Worm (Caenorhabditis elegans): Measurements from ENCODE around the gene snf-10.

The snf-10 gene

DNA sequence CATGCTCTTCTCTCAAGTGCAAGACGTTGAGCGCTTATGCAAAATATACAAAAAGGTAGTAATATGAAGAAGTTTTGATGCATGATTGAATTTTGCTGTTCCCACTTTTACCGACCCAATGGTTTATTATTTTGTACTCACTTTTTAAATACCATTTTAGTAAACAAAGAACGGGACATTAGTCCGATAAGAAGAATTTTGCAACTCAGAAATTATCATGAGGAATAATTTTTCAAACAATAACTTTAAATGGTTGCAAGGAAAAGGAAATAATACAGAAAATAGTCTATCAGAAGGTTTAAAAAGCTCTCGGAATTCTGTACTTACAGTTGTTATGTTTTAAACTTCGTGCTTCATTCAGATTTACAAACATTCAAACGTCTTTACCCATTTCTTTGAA, 26.0 kb downstream of the snf-10 start, which contains the start of gene F15H10.9:
F15H10.9 (minus strand) TSS at position 101 of the 400 bp plus-strand sequence.
- TF ChIP-seq hmg-4 (GFP tag; optimal IDR thresholded peaks at IDR 0.05) (no peak), hmbx-1 (tag; optimal IDR thresholded peaks at IDR 0.05) (no peak)

DNA sequence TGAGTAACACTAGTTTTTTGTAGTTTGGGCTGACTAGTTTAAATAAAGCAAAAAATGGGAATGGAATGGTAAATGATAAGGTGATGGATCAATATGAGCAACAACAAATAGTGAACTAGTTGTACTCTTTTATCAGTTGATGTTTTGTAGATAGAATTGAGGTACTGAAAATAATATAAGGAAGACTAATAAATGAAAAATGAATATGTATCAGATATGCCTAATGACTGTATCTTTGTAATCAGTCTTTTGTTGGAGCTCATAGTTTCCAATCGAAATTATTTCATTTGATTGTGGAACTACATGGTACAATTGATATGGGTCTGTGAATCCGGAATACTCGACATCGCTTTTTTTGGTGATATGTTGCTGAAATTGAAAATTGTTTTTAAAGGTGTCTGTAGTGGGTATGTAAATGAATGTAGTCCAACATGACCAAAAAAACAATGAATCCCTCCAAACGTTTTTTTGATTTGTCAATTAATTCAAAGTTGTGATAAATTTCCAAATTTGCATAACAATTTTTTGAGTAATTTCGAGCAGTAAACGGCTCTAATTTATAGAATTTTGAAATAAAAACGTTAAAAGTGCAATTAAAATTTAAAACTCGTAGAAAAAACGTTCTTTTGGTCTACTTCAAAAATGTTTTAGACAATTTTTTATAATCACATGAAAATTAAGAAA, 30.5 kb downstream of the snf-10 start, which contains the start of gene F15H10.12:
F15H10.12 (minus strand) TSS at position 51 of the 684 bp plus-strand sequence.
- TF ChIP-seq ama-1 (optimal IDR thresholded peaks at IDR 0.05) (no peak), hmg-4 (GFP tag; optimal IDR thresholded peaks at IDR 0.05) (no peak), pes-1 (GFP tag; IDR thresholded peaks at IDR 0.05) (no peak), scrt-1 (GFP tag; IDR thresholded peaks at IDR 0.05) (no peak)

DNA sequence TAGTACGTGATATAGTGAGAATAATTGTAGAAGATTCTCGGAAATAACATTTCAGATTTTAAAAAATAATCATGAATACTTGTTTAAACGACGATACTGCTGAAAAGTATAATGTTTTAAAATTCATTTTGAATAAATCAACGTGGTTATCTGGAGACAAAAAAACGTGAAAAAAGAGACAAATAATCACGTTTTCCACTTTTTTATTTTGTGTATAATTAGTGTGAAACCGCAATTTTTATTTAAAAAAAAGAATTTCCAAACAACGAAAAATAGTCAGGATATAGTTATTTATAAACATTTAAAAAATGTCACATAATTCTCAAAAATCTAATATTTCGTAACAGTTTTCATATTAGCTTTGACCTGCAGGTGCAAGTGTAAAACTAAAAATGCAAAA, 34.3 kb downstream of the snf-10 start, which contains the start of gene F15H10.7:
F15H10.7 (minus strand) TSS at position 101 of the 400 bp plus-strand sequence.
- no peak for TF ChIP-seq sea-1 (GFP tag; conservative IDR thresholded peaks at IDR 0.05)
- no peak for TF ChIP-seq F13C5.2 (tag; optimal IDR thresholded peaks at IDR 0.05)
- no peak for TF ChIP-seq tra-4 (tag; optimal IDR thresholded peaks at IDR 0.05)
- no peak for TF ChIP-seq B0310.2 (tag; optimal IDR thresholded peaks at IDR 0.05)
- TF ChIP-seq tbx-37 (GFP tag; conservative IDR thresholded peaks at IDR 0.05): no peak
- no peak for TF ChIP-seq ceh-36 (tag; optimal IDR thresholded peaks at IDR 0.05)
- no peak for TF ChIP-seq aly-1 (tag; optimal IDR thresholded peaks at IDR 0.05)
- TF ChIP-seq flt-1 (GFP tag; IDR thresholded peaks at IDR 0.05): no peak
- no peak for TF ChIP-seq ets-7 (tag; optimal IDR thresholded peaks at IDR 0.05)
- TF ChIP-seq hnd-1 (tag; optimal IDR thresholded peaks at IDR 0.05): no peak
- no peak for TF ChIP-seq pes-1 (GFP tag; IDR thresholded peaks at IDR 0.05)
- TF ChIP-seq hmbx-1 (tag; optimal IDR thresholded peaks at IDR 0.05): no peak
- TF ChIP-seq tbx-11 (GFP tag; IDR thresholded peaks at IDR 0.05): no peak
- no peak for TF ChIP-seq hmg-4 (GFP tag; optimal IDR thresholded peaks at IDR 0.05)
- TF ChIP-seq scrt-1 (GFP tag; IDR thresholded peaks at IDR 0.05): no peak

DNA sequence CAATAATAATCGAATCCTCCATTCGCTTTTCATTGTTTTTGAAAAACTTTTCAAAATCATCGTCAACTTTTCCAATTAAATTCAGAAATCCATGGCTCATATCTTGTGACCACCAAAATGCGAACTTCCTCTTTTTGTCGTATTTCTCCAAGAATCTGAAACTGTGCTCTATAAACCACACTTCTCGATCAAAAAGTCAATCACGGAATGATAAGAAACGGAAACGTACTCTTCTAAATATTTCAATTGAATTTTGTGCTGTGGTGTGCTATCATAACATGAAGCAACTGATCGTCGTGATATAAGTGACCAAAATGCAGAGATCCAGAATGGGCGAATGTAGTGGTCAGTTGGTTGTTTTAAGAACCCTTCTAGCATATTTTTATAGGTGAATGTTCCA, 35.9 kb downstream of the snf-10 start:
- TF ChIP-seq tbx-11 (GFP tag; IDR thresholded peaks at IDR 0.05): no peak
- TF ChIP-seq ceh-13 (GFP tag; optimal IDR thresholded peaks at IDR 0.05): no peak
- TF ChIP-seq flt-1 (GFP tag; IDR thresholded peaks at IDR 0.05): no peak
- TF ChIP-seq hnd-1 (tag; optimal IDR thresholded peaks at IDR 0.05): no peak
- no peak for TF ChIP-seq sea-1 (GFP tag; conservative IDR thresholded peaks at IDR 0.05)
- no peak for TF ChIP-seq aly-1 (tag; optimal IDR thresholded peaks at IDR 0.05)
- TF ChIP-seq pes-1 (GFP tag; IDR thresholded peaks at IDR 0.05): no peak
- TF ChIP-seq F13C5.2 (tag; optimal IDR thresholded peaks at IDR 0.05): no peak
- no peak for TF ChIP-seq B0310.2 (tag; optimal IDR thresholded peaks at IDR 0.05)
- TF ChIP-seq scrt-1 (GFP tag; IDR thresholded peaks at IDR 0.05): no peak
- TF ChIP-seq ets-7 (tag; optimal IDR thresholded peaks at IDR 0.05): no peak
- no peak for TF ChIP-seq tra-4 (tag; optimal IDR thresholded peaks at IDR 0.05)
- TF ChIP-seq ceh-36 (tag; optimal IDR thresholded peaks at IDR 0.05): no peak
- TF ChIP-seq tbx-37 (GFP tag; conservative IDR thresholded peaks at IDR 0.05): no peak
- TF ChIP-seq hmg-4 (GFP tag; optimal IDR thresholded peaks at IDR 0.05): no peak

DNA sequence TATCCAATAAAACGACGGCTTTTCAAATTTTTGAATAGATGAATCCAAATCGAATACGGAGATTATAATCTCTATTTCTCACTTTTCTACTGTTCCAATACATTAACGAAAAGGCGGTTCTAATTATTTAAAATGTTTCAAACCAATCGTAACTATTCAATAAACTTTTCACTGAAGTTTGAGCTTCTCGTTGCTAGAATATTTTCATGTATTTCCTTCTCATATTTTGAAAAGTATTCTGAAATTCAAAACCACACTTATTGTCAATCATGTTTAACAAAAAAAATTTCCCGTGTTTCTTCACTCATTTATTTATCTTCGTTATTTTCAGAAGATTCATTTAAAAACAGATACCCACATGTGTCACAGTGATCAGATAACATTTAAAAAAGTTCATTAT, 37.8 kb downstream of the snf-10 start, which contains the start of gene F15H10.8:
F15H10.8 (minus strand) TSS at position 101 of the 400 bp plus-strand sequence.
- TF ChIP-seq tbx-37 (GFP tag; conservative IDR thresholded peaks at IDR 0.05) (no peak), aly-1 (tag; optimal IDR thresholded peaks at IDR 0.05) (no peak), F13C5.2 (tag; optimal IDR thresholded peaks at IDR 0.05) (no peak), ceh-13 (GFP tag; optimal IDR thresholded peaks at IDR 0.05) (no peak)

DNA sequence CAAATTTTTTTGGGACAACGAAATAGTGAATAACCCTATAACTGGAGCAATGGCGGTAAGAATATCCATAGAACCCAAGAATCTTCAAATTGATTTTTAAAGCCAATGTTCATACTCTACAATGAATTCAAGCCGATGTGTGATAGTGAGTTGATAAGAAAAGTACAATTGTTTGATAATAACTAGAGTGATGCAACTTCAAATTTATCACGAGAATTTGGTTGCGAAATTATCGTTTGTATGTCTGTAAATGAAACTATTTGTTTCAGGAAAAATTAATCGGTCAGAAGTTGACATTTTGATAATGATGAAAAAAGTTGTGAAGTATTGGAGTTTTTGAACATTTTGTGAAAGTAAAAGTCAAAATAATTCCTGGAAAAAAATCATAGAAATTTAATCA, 41.3 kb downstream of the snf-10 start:
- TF ChIP-seq aly-1 (tag; optimal IDR thresholded peaks at IDR 0.05) (no peak), hmbx-1 (tag; optimal IDR thresholded peaks at IDR 0.05) (no peak), sea-1 (GFP tag; conservative IDR thresholded peaks at IDR 0.05) (no peak), scrt-1 (GFP tag; IDR thresholded peaks at IDR 0.05) (no peak), tbx-11 (GFP tag; IDR thresholded peaks at IDR 0.05) (no peak), ets-7 (tag; optimal IDR thresholded peaks at IDR 0.05) (no peak), B0310.2 (tag; optimal IDR thresholded peaks at IDR 0.05) (no peak)

DNA sequence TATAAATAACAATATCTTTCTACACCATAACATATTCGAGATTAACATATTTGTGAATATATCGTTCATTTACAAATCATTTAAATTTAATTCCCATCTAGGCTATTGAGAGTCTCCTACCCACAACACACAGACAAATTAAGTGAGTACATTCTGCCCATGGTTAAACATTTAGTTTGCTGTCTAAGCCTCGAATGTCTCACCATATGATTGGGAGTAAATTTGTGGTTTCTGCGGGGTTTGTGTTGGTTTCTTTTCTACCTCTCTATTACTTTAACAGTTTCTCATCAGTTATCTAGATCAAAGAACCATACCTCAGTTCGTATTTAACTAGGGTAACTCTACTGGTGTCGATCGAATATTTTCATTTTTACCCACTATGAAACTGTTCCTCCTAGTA, 42.2 kb downstream of the snf-10 start, which contains the start of gene ugt-2:
ugt-2 (plus strand) TSS at position 371 of the 400 bp plus-strand sequence.
- TF ChIP-seq flt-1 (GFP tag; IDR thresholded peaks at IDR 0.05) (no peak), hmg-4 (GFP tag; optimal IDR thresholded peaks at IDR 0.05) (no peak), sea-1 (GFP tag; conservative IDR thresholded peaks at IDR 0.05) (no peak), pes-1 (GFP tag; IDR thresholded peaks at IDR 0.05) (no peak), aly-1 (tag; optimal IDR thresholded peaks at IDR 0.05) (no peak), scrt-1 (GFP tag; IDR thresholded peaks at IDR 0.05) (no peak), tbx-37 (GFP tag; conservative IDR thresholded peaks at IDR 0.05) (no peak), hnd-1 (tag; optimal IDR thresholded peaks at IDR 0.05) (no peak)

DNA sequence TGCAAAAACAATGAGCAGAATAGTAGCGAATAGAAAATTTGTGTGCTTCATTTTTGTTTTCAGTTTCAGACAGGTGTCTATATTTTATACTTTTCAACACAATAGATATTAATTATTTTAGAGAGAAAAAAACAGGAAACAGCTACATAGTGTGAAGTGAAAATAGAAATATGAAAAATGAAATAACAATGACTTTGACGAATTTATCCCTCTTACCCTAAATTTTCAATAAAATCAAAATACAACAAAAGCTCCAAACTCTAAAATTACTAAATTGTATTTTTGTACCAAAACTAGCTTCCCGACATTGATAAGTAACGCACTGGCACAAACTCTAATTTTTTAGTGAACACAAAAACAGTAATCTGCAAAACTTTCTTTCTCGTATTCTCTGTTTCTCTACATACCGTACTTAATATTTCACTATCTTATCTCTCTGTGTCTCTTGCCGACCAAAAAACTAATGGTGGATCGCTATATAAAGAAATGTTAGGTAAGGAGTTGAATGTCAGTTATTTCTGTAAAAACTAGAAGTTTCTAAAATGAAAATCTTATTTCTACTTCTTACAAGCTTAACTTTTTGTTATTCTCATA, 45.4 kb downstream of the snf-10 start, which contains the start of the genes col-151 and ugt-1:
col-151 (minus strand) TSS at position 51 of the 594 bp plus-strand sequence.
ugt-1 (plus strand) TSS at position 491 of the 594 bp plus-strand sequence.
- TF ChIP-seq hnd-1 (tag; optimal IDR thresholded peaks at IDR 0.05) (no peak), aly-1 (tag; optimal IDR thresholded peaks at IDR 0.05) (no peak), ceh-13 (GFP tag; optimal IDR thresholded peaks at IDR 0.05) (no peak), flt-1 (GFP tag; IDR thresholded peaks at IDR 0.05) (no peak), hmg-4 (GFP tag; optimal IDR thresholded peaks at IDR 0.05) (no peak), tra-4 (tag; optimal IDR thresholded peaks at IDR 0.05) (no peak)

All from whole organism, early embryonic.